Fruit fly (Drosophila melanogaster) whole organism, embryonic: ENCODE data around the gene CG6830.

Experiments
- CG10147 ChIP-seq: fragments of 200-800 bp; sonication (Bioruptor generic); optimal IDR thresholded peaks from 2 replicates; lab custom pipeline; 2019; ENCODE audit warnings: missing biosample characterization, mild to moderate bottlenecking, missing genetic modification characterization, moderate library complexity
- CG1024 ChIP-seq: fragments of 200-800 bp; sonication (Bioruptor generic); IDR thresholded peaks from 2 replicates; pipeline ENCODE4 v1.3.6; 2022; ENCODE audit warnings: missing biosample characterization, missing genetic modification characterization
- CG10959 ChIP-seq: fragments of 200-800 bp; sonication (Bioruptor generic); IDR thresholded peaks from 2 replicates; pipeline ENCODE4 v1.3.6; 2022; ENCODE audit warnings: missing biosample characterization, missing genetic modification characterization
- CG10979 ChIP-seq: fragments of 200-800 bp; sonication (Bioruptor generic); optimal IDR thresholded peaks from 2 replicates; lab custom pipeline; 2018; ENCODE audit warnings: missing biosample characterization, mild to moderate bottlenecking, missing genetic modification characterization, moderate library complexity
- CG12071 ChIP-seq: fragments of 200-800 bp; sonication (Bioruptor generic); optimal IDR thresholded peaks from 3 replicates; lab custom pipeline; 2018; ENCODE audit warnings: missing biosample characterization, mild to moderate bottlenecking, missing genetic modification characterization
- CG12942 ChIP-seq: fragments of 200-800 bp; sonication (Bioruptor generic); optimal IDR thresholded peaks from 3 replicates; lab custom pipeline; 2016; ENCODE audit warnings: missing biosample characterization, missing genetic modification characterization
- CG13123 ChIP-seq: fragments of 200-800 bp; sonication (Bioruptor generic); optimal IDR thresholded peaks from 2 replicates; lab custom pipeline; 2016; ENCODE audit warnings: missing biosample characterization, missing genetic modification characterization
- CG13775 ChIP-seq: fragments of 200-800 bp; sonication (Bioruptor generic); optimal IDR thresholded peaks from 3 replicates; lab custom pipeline; 2017; ENCODE audit warnings: missing biosample characterization, mild to moderate bottlenecking, missing genetic modification characterization
- CG14667 ChIP-seq: fragments of 200-800 bp; sonication (Bioruptor generic); IDR thresholded peaks from 2 replicates; pipeline ENCODE4 v1.3.6; 2022; ENCODE audit warnings: missing biosample characterization, missing genetic modification characterization
- CG15696 ChIP-seq: fragments of 200-800 bp; sonication (Bioruptor generic); optimal IDR thresholded peaks from 2 replicates; lab custom pipeline; 2019; ENCODE audit warnings: missing biosample characterization, mild to moderate bottlenecking, missing genetic modification characterization, moderate library complexity
- CG17829 ChIP-seq: fragments of 200-800 bp; optimal IDR thresholded peaks from 2 replicates; lab custom pipeline; 2019; ENCODE audit warnings: missing biosample characterization, mild to moderate bottlenecking, missing genetic modification characterization, moderate library complexity
- CG30020 ChIP-seq: fragments of 200-800 bp; optimal IDR thresholded peaks from 2 replicates; lab custom pipeline; 2019; ENCODE audit warnings: missing biosample characterization, mild to moderate bottlenecking, missing genetic modification characterization, moderate library complexity
- CG30403 ChIP-seq: fragments of 200-800 bp; sonication (Bioruptor generic); optimal IDR thresholded peaks from 3 replicates; lab custom pipeline; 2016; ENCODE audit warnings: missing biosample characterization, missing genetic modification characterization
- CG32532 ChIP-seq: fragments of 200-800 bp; sonication (Bioruptor generic); IDR thresholded peaks from 2 replicates; pipeline ENCODE4 v1.3.6; 2022; ENCODE audit warnings: missing biosample characterization, missing genetic modification characterization
- CG33557 ChIP-seq: fragments of 200-800 bp; sonication (Bioruptor generic); optimal IDR thresholded peaks from 2 replicates; lab custom pipeline; 2019; ENCODE audit warnings: missing biosample characterization, mild to moderate bottlenecking, missing genetic modification characterization, moderate library complexity
- CG7928 ChIP-seq: fragments of 200-800 bp; sonication (Bioruptor generic); optimal IDR thresholded peaks from 2 replicates; lab custom pipeline; 2017; ENCODE audit warnings: missing biosample characterization, mild to moderate bottlenecking, missing genetic modification characterization
- CG8089 ChIP-seq: fragments of 200-800 bp; sonication (Bioruptor generic); optimal IDR thresholded peaks from 3 replicates; lab custom pipeline; 2016; ENCODE audit warnings: missing biosample characterization, missing genetic modification characterization
- CG8290 ChIP-seq, 3 experiments: fragments of 200-800 bp; sonication (Bioruptor generic); optimal IDR thresholded peaks; 2 replicates each; lab custom pipeline; 2016 to 2019; ENCODE audit warnings: missing biosample characterization in 3 of 3, missing genetic modification characterization in 3 of 3, mild to moderate bottlenecking in 2 of 3, moderate library complexity in 1 of 3
- CG8924 ChIP-seq: fragments of 200-800 bp; optimal IDR thresholded peaks from 3 replicates; lab custom pipeline; 2019; ENCODE audit warnings: missing biosample characterization, mild to moderate bottlenecking, missing genetic modification characterization, moderate library complexity
- D19A ChIP-seq: fragments of 200-800 bp; optimal IDR thresholded peaks from 3 replicates; lab custom pipeline; 2019; ENCODE audit warnings: missing biosample characterization, mild to moderate bottlenecking, missing genetic modification characterization, moderate library complexity
- D19B ChIP-seq: fragments of 200-800 bp; sonication (Bioruptor generic); optimal IDR thresholded peaks from 2 replicates; lab custom pipeline; 2017; ENCODE audit warnings: missing biosample characterization, mild to moderate bottlenecking, missing genetic modification characterization
- Dip3 ChIP-seq: fragments of 200-800 bp; sonication (Bioruptor generic); optimal IDR thresholded peaks from 3 replicates; lab custom pipeline; 2016; ENCODE audit warnings: missing biosample characterization, missing genetic modification characterization
- Doc2 ChIP-seq: fragments of 200-800 bp; sonication (Bioruptor generic); IDR thresholded peaks from 2 replicates; pipeline ENCODE4 v1.3.6; 2022; ENCODE audit warnings: missing biosample characterization, missing genetic modification characterization
- HLH4C ChIP-seq: fragments of 200-800 bp; sonication (Bioruptor generic); IDR thresholded peaks from 3 replicates; pipeline ENCODE4 v1.3.6; 2022; ENCODE audit warnings: missing biosample characterization, missing genetic modification characterization; ENCODE audit not compliant: partially characterized antibody
- Med ChIP-seq: fragments of 200-800 bp; sonication (Bioruptor generic); peaks from one replicate; lab custom pipeline; 2016; ENCODE audit warnings: missing biosample characterization, missing genetic modification characterization, mild to moderate bottlenecking, inconsistent platforms, moderate library complexity
- Mes4 ChIP-seq: fragments of 200-800 bp; sonication (Bioruptor generic); optimal IDR thresholded peaks from 2 replicates; lab custom pipeline; 2016; ENCODE audit warnings: missing biosample characterization, missing genetic modification characterization
- Nf-YB ChIP-seq: fragments of 200-800 bp; sonication (Bioruptor generic); optimal IDR thresholded peaks from 3 replicates; lab custom pipeline; 2019; ENCODE audit warnings: missing biosample characterization, mild to moderate bottlenecking, missing genetic modification characterization, moderate library complexity
- Oli ChIP-seq: fragments of 200-800 bp; sonication (Bioruptor generic); optimal IDR thresholded peaks from 2 replicates; lab custom pipeline; 2018; ENCODE audit warnings: missing biosample characterization, mild to moderate bottlenecking, missing genetic modification characterization, moderate library complexity
- PHDP ChIP-seq: fragments of 200-800 bp; sonication (Bioruptor generic); optimal IDR thresholded peaks from 3 replicates; lab custom pipeline; 2018; ENCODE audit warnings: missing biosample characterization, mild to moderate bottlenecking, missing genetic modification characterization, moderate library complexity
- Sin3A ChIP-seq: fragments of >200 bp; optimal IDR thresholded peaks from 2 replicates; lab custom pipeline; 2018
- Sry-β ChIP-seq: fragments of 200-800 bp; sonication (Bioruptor generic); optimal IDR thresholded peaks from 2 replicates; lab custom pipeline; 2018; ENCODE audit warnings: missing biosample characterization, mild to moderate bottlenecking, missing genetic modification characterization, moderate library complexity
- abd-A ChIP-seq: fragments of 200-800 bp; sonication (Bioruptor generic); optimal IDR thresholded peaks from 3 replicates; lab custom pipeline; 2019; ENCODE audit warnings: missing biosample characterization, mild to moderate bottlenecking, missing genetic modification characterization, moderate library complexity
- bbx ChIP-seq: fragments of 200-800 bp; sonication (Bioruptor generic); IDR thresholded peaks from 2 replicates; pipeline ENCODE4 v1.3.6; 2022; ENCODE audit warnings: missing biosample characterization, missing genetic modification characterization; ENCODE audit not compliant: partially characterized antibody
- cato ChIP-seq: fragments of 200-800 bp; sonication (Bioruptor generic); optimal IDR thresholded peaks from 2 replicates; lab custom pipeline; 2016; ENCODE audit warnings: missing biosample characterization, missing genetic modification characterization, borderline replicate concordance
- croc ChIP-seq: fragments of 200-800 bp; sonication (Bioruptor generic); conservative IDR thresholded peaks from 3 replicates; pipeline ENCODE4 v1.3.6; 2022; ENCODE audit warnings: missing biosample characterization, missing genetic modification characterization
- jing ChIP-seq: fragments of 200-800 bp; sonication (Bioruptor generic); optimal IDR thresholded peaks from 2 replicates; lab custom pipeline; 2018; ENCODE audit warnings: missing biosample characterization, mild to moderate bottlenecking, missing genetic modification characterization
- lola ChIP-seq, 3 experiments: fragments of >200 bp in 2 of 3; fragments of 200-800 bp in 1 of 3; sonication (Bioruptor generic) in 1 of 3; optimal IDR thresholded peaks; 2 replicates each; lab custom pipeline; 2017 to 2019; ENCODE audit warnings: missing biosample characterization in 3 of 3, missing genetic modification characterization in 3 of 3, mild to moderate bottlenecking in 1 of 3, moderate library complexity in 1 of 3
- oc ChIP-seq: fragments of 200-800 bp; sonication (Bioruptor generic); optimal IDR thresholded peaks from 2 replicates; lab custom pipeline; 2018; ENCODE audit warnings: missing biosample characterization, mild to moderate bottlenecking, missing genetic modification characterization, moderate library complexity
- org-1 ChIP-seq: fragments of 200-800 bp; sonication (Bioruptor generic); optimal IDR thresholded peaks from 2 replicates; lab custom pipeline; 2017; ENCODE audit warnings: missing biosample characterization, missing genetic modification characterization
- pan ChIP-seq, 4 experiments: fragments of >200 bp in 3 of 4; fragments of 200-800 bp in 1 of 4; sonication (Bioruptor generic) in 1 of 4; optimal IDR thresholded peaks in 3 of 4; IDR thresholded peaks in 1 of 4; 2 replicates each; pipeline versions ENCODE4 v1.3.6 to Lab custom; 2017 to 2022; ENCODE audit warnings: missing biosample characterization in 2 of 4, missing genetic modification characterization in 2 of 4, mixed read lengths in 1 of 4
- peb ChIP-seq: fragments of 200-800 bp; sonication (Bioruptor generic); IDR thresholded peaks from 2 replicates; pipeline ENCODE4 v1.3.6; 2022; ENCODE audit warnings: missing biosample characterization, missing genetic modification characterization
- pho ChIP-seq: fragments of 200-800 bp; sonication (Bioruptor generic); optimal IDR thresholded peaks from 2 replicates; lab custom pipeline; 2016; ENCODE audit warnings: missing biosample characterization, missing genetic modification characterization
- pzg ChIP-seq: fragments of 200-800 bp; sonication (Bioruptor generic); optimal IDR thresholded peaks from 3 replicates; lab custom pipeline; 2018; ENCODE audit warnings: missing biosample characterization, mild to moderate bottlenecking, missing genetic modification characterization, moderate library complexity
- scrt ChIP-seq: fragments of 200-800 bp; sonication (Bioruptor generic); optimal IDR thresholded peaks from 2 replicates; lab custom pipeline; 2018; ENCODE audit warnings: missing biosample characterization, mild to moderate bottlenecking, missing genetic modification characterization, moderate library complexity
- sim ChIP-seq: fragments of 200-800 bp; sonication (Bioruptor generic); IDR thresholded peaks from 2 replicates; pipeline ENCODE4 v1.3.6; 2022; ENCODE audit warnings: missing biosample characterization, missing genetic modification characterization
- slbo ChIP-seq: fragments of 200-800 bp; sonication (Bioruptor generic); IDR thresholded peaks from 2 replicates; pipeline ENCODE4 v1.3.6; 2022; ENCODE audit warnings: missing biosample characterization, missing genetic modification characterization
- sob ChIP-seq: fragments of 200-800 bp; sonication (Bioruptor generic); IDR thresholded peaks from 2 replicates; pipeline ENCODE4 v1.3.6; 2022; ENCODE audit warnings: missing biosample characterization, missing genetic modification characterization
- sqz ChIP-seq: fragments of 200-800 bp; sonication (Bioruptor generic); optimal IDR thresholded peaks from 3 replicates; lab custom pipeline; 2018; ENCODE audit warnings: missing biosample characterization, mild to moderate bottlenecking, missing genetic modification characterization
- stwl ChIP-seq: fragments of 200-800 bp; sonication (Bioruptor generic); optimal IDR thresholded peaks from 3 replicates; lab custom pipeline; 2018; ENCODE audit warnings: missing biosample characterization, mild to moderate bottlenecking, missing genetic modification characterization, moderate library complexity

Gene CG6830

dm6 chr3R:11678016-11678415 lies 6.1 kb downstream of the CG6830 start, which contains the start of gene CG18476 (continued):
- peak; percentile 78 for TF ChIP-seq CG8290 (GFP tag; optimal IDR thresholded peaks at IDR 0.05; lab: Kevin White, UChicago)
- TF ChIP-seq CG8290 (tag; optimal IDR thresholded peaks at IDR 0.05; lab: Kevin White, UChicago): peak in 1 of 2 experiments; percentile 63
- peak; percentile 45 for TF ChIP-seq pzg (GFP tag; lab: Kevin White, UChicago)
- TF ChIP-seq CG7928: peak; percentile 60
- TF ChIP-seq CG30020 (tag; lab: Kevin White, UChicago): peak; percentile 77
- TF ChIP-seq Sin3A (lab: Kevin White, UChicago): no peak
- TF ChIP-seq CG17829 (tag; lab: Kevin White, UChicago): peak; percentile 96
- peak; percentile 95 for TF ChIP-seq slbo
- no peak for TF ChIP-seq bbx
- no peak for TF ChIP-seq abd-A (tag; lab: Kevin White, UChicago)
- TF ChIP-seq Oli (tag; lab: Kevin White, UChicago): peak; percentile 91
- TF ChIP-seq HLH4C: no peak
- peak; percentile 83 for TF ChIP-seq peb
- peak; percentile 95 for TF ChIP-seq CG30403 (GFP tag; lab: Kevin White, UChicago)
- TF ChIP-seq CG12071 (GFP tag; lab: Kevin White, UChicago): peak; percentile 39
- TF ChIP-seq sim (GFP tag; lab: Robert Waterston, UW): peak; percentile 67; the same call in 1 of the 2 replicates
- peak; percentile 85 for TF ChIP-seq scrt (GFP tag; lab: Kevin White, UChicago)
- no peak for TF ChIP-seq sqz
- TF ChIP-seq org-1 (GFP tag; lab: Kevin White, UChicago): peak; percentile 69
- peak; percentile 95 for TF ChIP-seq sob (GFP tag; lab: Robert Waterston, UW)
- peak; percentile 87 for TF ChIP-seq D19A
- TF ChIP-seq D19B (GFP tag; lab: Kevin White, UChicago): peak; percentile 75
- TF ChIP-seq PHDP (tag; lab: Kevin White, UChicago): peak; percentile 94
- TF ChIP-seq Med: peak; percentile 94
- peak; percentile 75 for TF ChIP-seq Doc2 (GFP tag; lab: Robert Waterston, UW)
- peak; percentile 88 for TF ChIP-seq CG14667 (GFP tag; lab: Robert Waterston, UW)
- peak in 1 of 3 experiments; percentile 90 for TF ChIP-seq lola (GFP tag; optimal IDR thresholded peaks at IDR 0.05; lab: Kevin White, UChicago)
- peak; percentile 77 for TF ChIP-seq CG12942 (GFP tag; lab: Kevin White, UChicago)
- TF ChIP-seq CG10147: peak; percentile 95
- peak; percentile 85 for TF ChIP-seq CG33557 (GFP tag; lab: Kevin White, UChicago)
- TF ChIP-seq CG8089 (GFP tag; lab: Kevin White, UChicago): peak; percentile 33
- peak; percentile 68 for TF ChIP-seq stwl (tag; lab: Kevin White, UChicago)
- peak; percentile 58 for TF ChIP-seq Dip3 (GFP tag; lab: Kevin White, UChicago)
- peak; percentile 75 for TF ChIP-seq CG10959 (GFP tag; lab: Robert Waterston, UW)
- peak; percentile 73 for TF ChIP-seq Nf-YB (GFP tag; lab: Kevin White, UChicago)
- TF ChIP-seq oc (tag; lab: Kevin White, UChicago): peak; percentile 85
- TF ChIP-seq Sry-β: no peak
- TF ChIP-seq Mes4: peak; percentile 51
- TF ChIP-seq CG15696 (tag; lab: Kevin White, UChicago): peak; percentile 93
- TF ChIP-seq CG13123 (GFP tag; lab: Kevin White, UChicago): peak; percentile 66
- peak; percentile 55 for TF ChIP-seq cato (GFP tag; lab: Kevin White, UChicago)
- TF ChIP-seq pan (optimal IDR thresholded peaks at IDR 0.05; lab: Kevin White, UChicago): no peak
- peak in 1 of 2 experiments; percentile 97 for TF ChIP-seq pan (GFP tag; optimal IDR thresholded peaks at IDR 0.05 in 1 of 2, IDR thresholded peaks at IDR 0.05 in 1 of 2)
- TF ChIP-seq CG32532 (GFP tag; lab: Robert Waterston, UW): peak; percentile 96
- peak; percentile 93 for TF ChIP-seq CG8924 (tag; lab: Kevin White, UChicago)
- peak; percentile 78 for TF ChIP-seq pho (GFP tag; lab: Kevin White, UChicago)
- peak; percentile 63 for TF ChIP-seq jing (GFP tag; lab: Kevin White, UChicago)
- peak; percentile 92 for TF ChIP-seq croc
- peak; percentile 93 for TF ChIP-seq CG10979
- TF ChIP-seq CG13775: peak; percentile 88
- peak; percentile 79 for TF ChIP-seq CG1024 (GFP tag; lab: Robert Waterston, UW)
